Worm (Caenorhabditis elegans) whole organism, young adult: ENCODE measurements around the gene sri-26.

Experiments used
- B0019.2 ChIP-seq: fragments of 200-800 bp; sonication (Bioruptor generic); conservative IDR thresholded peaks from 2 replicates; pipeline ENCODE4 v1.3.6; 2022; ENCODE audit warnings: missing genetic modification reagents, missing genetic modification characterization, missing compliant biosample characterization
- C17E4.6 ChIP-seq: fragments of 200-800 bp; sonication (Bioruptor generic); IDR thresholded peaks from 2 replicates; pipeline ENCODE4 v1.3.6; 2022; ENCODE audit warnings: missing genetic modification reagents, missing genetic modification characterization, missing compliant biosample characterization
- K11D2.4 ChIP-seq: fragments of 200-800 bp; sonication (Bioruptor generic); IDR thresholded peaks from 2 replicates; pipeline ENCODE4 v1.3.6; 2022; ENCODE audit warnings: missing genetic modification reagents, missing genetic modification characterization, missing compliant biosample characterization
- Y67H2A.10 ChIP-seq: fragments of 200-800 bp; sonication (Bioruptor generic); conservative IDR thresholded peaks from 2 replicates; pipeline ENCODE4 v1.3.6; 2022; ENCODE audit warnings: missing genetic modification reagents, missing genetic modification characterization, missing compliant biosample characterization
- die-1 ChIP-seq: sonication (generic microtip); optimal IDR thresholded peaks from 2 replicates; lab custom pipeline; 2016; ENCODE audit warnings: missing genotype, mild to moderate bottlenecking, missing genetic modification characterization, missing compliant biosample characterization
- repo-1 ChIP-seq: sonication (generic microtip); optimal IDR thresholded peaks from 2 replicates; lab custom pipeline; 2017; ENCODE audit warnings: mild to moderate bottlenecking, missing genetic modification characterization, missing compliant biosample characterization
- sea-2 ChIP-seq: fragments of 200-800 bp; sonication (Bioruptor generic); IDR thresholded peaks from 2 replicates; pipeline ENCODE4 v1.3.6; 2022; ENCODE audit warnings: missing genetic modification characterization, missing compliant biosample characterization

DNA sequence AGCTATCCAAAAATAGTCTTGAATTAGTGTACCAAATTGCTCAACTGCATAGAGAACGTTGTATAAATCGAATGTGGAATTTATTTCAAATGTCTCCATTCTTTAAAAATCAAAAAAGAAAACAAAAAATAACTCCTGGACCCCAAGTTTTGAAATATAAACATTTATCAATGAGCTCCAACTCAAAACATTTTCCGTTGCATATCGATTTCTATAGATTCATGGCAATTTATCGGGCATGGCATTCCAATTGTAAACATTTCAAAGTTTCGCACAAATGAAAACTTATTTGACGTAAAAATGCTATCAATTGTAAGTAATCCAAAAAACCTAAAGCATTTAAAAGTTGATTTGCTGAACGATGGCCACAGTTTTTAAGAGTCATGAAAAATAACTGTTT is 23.3 kb downstream of the sri-26 start, which contains the start of gene srw-12:
- TF ChIP-seq repo-1 (tag; lab: Kevin White, UChicago) (no peak), sea-2 (GFP tag; lab: Robert Waterston, UW) (no peak), die-1 (tag; lab: Kevin White, UChicago) (no peak), K11D2.4 (GFP tag; lab: Robert Waterston, UW) (no peak), C17E4.6 (GFP tag; lab: Robert Waterston, UW) (no peak), B0019.2 (no peak), Y67H2A.10 (GFP tag; lab: Robert Waterston, UW) (no peak)
